Fruit fly (Drosophila melanogaster): ENCODE results near the gene CG5079.

- no peak for TF ChIP-seq h (optimal IDR thresholded peaks at IDR 0.05)
- TF ChIP-seq Myc (optimal IDR thresholded peaks at IDR 0.05) = no peak
- no peak for TF ChIP-seq ttk (optimal IDR thresholded peaks at IDR 0.05)
- TF ChIP-seq psq (optimal IDR thresholded peaks at IDR 0.05) = no peak
Measured at dm6 chr3R:25662358-25662757, 48.9 kb downstream of the CG5079 start.

Data from Kc167 (cell line).